Fruit fly (Drosophila melanogaster) whole organism, embryonic: Measurements from ENCODE around the gene Jhbp5.

Experiments used
- BEAF-32 ChIP-seq: fragments of 200-800 bp; sonication (Bioruptor generic); optimal IDR thresholded peaks from 3 replicates; lab custom pipeline; 2017; ENCODE audit warnings: missing biosample characterization, missing genetic modification characterization, mild to moderate bottlenecking, moderate library complexity, missing genetic modification reagents
- CG10147 ChIP-seq: fragments of 200-800 bp; sonication (Bioruptor generic); optimal IDR thresholded peaks from 2 replicates; lab custom pipeline; 2019; ENCODE audit warnings: missing biosample characterization, mild to moderate bottlenecking, missing genetic modification characterization, moderate library complexity
- CG11398 ChIP-seq: fragments of 200-800 bp; sonication (Bioruptor generic); optimal IDR thresholded peaks from 2 replicates; lab custom pipeline; 2016; ENCODE audit warnings: missing biosample characterization, missing genetic modification characterization
- CG11504 ChIP-seq: fragments of 200-800 bp; sonication (Bioruptor generic); optimal IDR thresholded peaks from 3 replicates; lab custom pipeline; 2019; ENCODE audit warnings: missing biosample characterization, mild to moderate bottlenecking, missing genetic modification characterization, moderate library complexity
- CG12104 ChIP-seq: fragments of 200-800 bp; sonication (Bioruptor generic); optimal IDR thresholded peaks from 3 replicates; lab custom pipeline; 2016; ENCODE audit warnings: missing biosample characterization, missing genetic modification characterization
- CG12219 ChIP-seq: fragments of 200-800 bp; sonication (Bioruptor generic); optimal IDR thresholded peaks from 3 replicates; lab custom pipeline; 2018; ENCODE audit warnings: missing biosample characterization, mild to moderate bottlenecking, missing genetic modification characterization
- CG12942 ChIP-seq: fragments of 200-800 bp; sonication (Bioruptor generic); optimal IDR thresholded peaks from 3 replicates; lab custom pipeline; 2016; ENCODE audit warnings: missing biosample characterization, missing genetic modification characterization
- CG13296 ChIP-seq: fragments of 200-800 bp; sonication (Bioruptor generic); optimal IDR thresholded peaks from 3 replicates; lab custom pipeline; 2018; ENCODE audit warnings: missing biosample characterization, mild to moderate bottlenecking, missing genetic modification characterization
- CG15269 ChIP-seq: fragments of 200-800 bp; sonication (Bioruptor generic); optimal IDR thresholded peaks from 2 replicates; lab custom pipeline; 2018; ENCODE audit warnings: missing biosample characterization, mild to moderate bottlenecking, missing genetic modification characterization, moderate library complexity
- CG1602 ChIP-seq: fragments of 200-800 bp; sonication (Bioruptor generic); optimal IDR thresholded peaks from 3 replicates; lab custom pipeline; 2016; ENCODE audit warnings: missing biosample characterization, missing genetic modification characterization
- CG17612 ChIP-seq: fragments of 200-800 bp; sonication (Bioruptor generic); IDR thresholded peaks from 2 replicates; pipeline ENCODE4 v1.3.6; 2022; ENCODE audit warnings: missing biosample characterization, missing genetic modification characterization
- CG18476 ChIP-seq: fragments of 200-800 bp; sonication (Bioruptor generic); optimal IDR thresholded peaks from 2 replicates; lab custom pipeline; 2016; ENCODE audit warnings: missing biosample characterization, mild to moderate bottlenecking, missing genetic modification characterization
- CG30020 ChIP-seq: fragments of 200-800 bp; optimal IDR thresholded peaks from 2 replicates; lab custom pipeline; 2019; ENCODE audit warnings: missing biosample characterization, mild to moderate bottlenecking, missing genetic modification characterization, moderate library complexity
- CG32767 ChIP-seq: fragments of 200-800 bp; sonication (Bioruptor generic); IDR thresholded peaks from 2 replicates; pipeline ENCODE4 v1.3.6; 2022; ENCODE audit warnings: missing biosample characterization, missing genetic modification characterization
- CG5953 ChIP-seq: fragments of 200-800 bp; sonication (Bioruptor generic); IDR thresholded peaks from 2 replicates; pipeline ENCODE4 v1.3.6; 2022; ENCODE audit warnings: missing biosample characterization, missing genetic modification characterization
- CG7928 ChIP-seq: fragments of 200-800 bp; sonication (Bioruptor generic); optimal IDR thresholded peaks from 2 replicates; lab custom pipeline; 2017; ENCODE audit warnings: missing biosample characterization, mild to moderate bottlenecking, missing genetic modification characterization
- CG8290 ChIP-seq, 3 experiments: fragments of 200-800 bp; sonication (Bioruptor generic); optimal IDR thresholded peaks; 2 replicates each; lab custom pipeline; 2016 to 2019; ENCODE audit warnings: missing biosample characterization in 3 of 3, missing genetic modification characterization in 3 of 3, mild to moderate bottlenecking in 2 of 3, moderate library complexity in 1 of 3
- CG8924 ChIP-seq: fragments of 200-800 bp; optimal IDR thresholded peaks from 3 replicates; lab custom pipeline; 2019; ENCODE audit warnings: missing biosample characterization, mild to moderate bottlenecking, missing genetic modification characterization, moderate library complexity
- CG8944 ChIP-seq: fragments of 200-800 bp; sonication (Bioruptor generic); optimal IDR thresholded peaks from 3 replicates; lab custom pipeline; 2016; ENCODE audit warnings: missing biosample characterization, missing genetic modification characterization
- CG9437 ChIP-seq: fragments of 200-800 bp; sonication (Bioruptor generic); optimal IDR thresholded peaks from 2 replicates; lab custom pipeline; 2018; ENCODE audit warnings: missing biosample characterization, mild to moderate bottlenecking, missing genetic modification characterization
- Chrac-16 ChIP-seq: fragments of 200-800 bp; sonication (Bioruptor generic); optimal IDR thresholded peaks from 3 replicates; lab custom pipeline; 2016; ENCODE audit warnings: missing biosample characterization, missing genetic modification characterization
- CoRest ChIP-seq: fragments of 200-800 bp; sonication (Bioruptor generic); optimal IDR thresholded peaks from 3 replicates; lab custom pipeline; 2018; ENCODE audit warnings: missing biosample characterization, mild to moderate bottlenecking, missing genetic modification characterization, moderate library complexity
- D19A ChIP-seq: fragments of 200-800 bp; optimal IDR thresholded peaks from 3 replicates; lab custom pipeline; 2019; ENCODE audit warnings: missing biosample characterization, mild to moderate bottlenecking, missing genetic modification characterization, moderate library complexity
- Eip74EF ChIP-seq, 2 experiments: fragments of 200-800 bp in 1 of 2; fragments of >200 bp in 1 of 2; sonication (Bioruptor generic) in 1 of 2; optimal IDR thresholded peaks; 2 replicates each; lab custom pipeline; 2017 to 2019; ENCODE audit warnings: missing biosample characterization in 2 of 2, missing genetic modification characterization in 2 of 2, mild to moderate bottlenecking in 1 of 2, moderate library complexity in 1 of 2
- HLH3B ChIP-seq: fragments of 200-800 bp; sonication (Bioruptor generic); IDR thresholded peaks from 2 replicates; pipeline ENCODE4 v1.3.6; 2022; ENCODE audit warnings: missing biosample characterization, missing genetic modification characterization
- Hr39 ChIP-seq: fragments of >200 bp; optimal IDR thresholded peaks from 2 replicates; lab custom pipeline; 2017
- NC2β ChIP-seq: fragments of 200-800 bp; sonication (Bioruptor generic); optimal IDR thresholded peaks from 2 replicates; lab custom pipeline; 2016; ENCODE audit warnings: missing biosample characterization, missing genetic modification characterization
- NfI ChIP-seq: fragments of 200-800 bp; sonication (Bioruptor generic); optimal IDR thresholded peaks from 3 replicates; lab custom pipeline; 2018; ENCODE audit warnings: missing biosample characterization, mild to moderate bottlenecking, missing genetic modification characterization, moderate library complexity
- Sry-β ChIP-seq: fragments of 200-800 bp; sonication (Bioruptor generic); optimal IDR thresholded peaks from 2 replicates; lab custom pipeline; 2018; ENCODE audit warnings: missing biosample characterization, mild to moderate bottlenecking, missing genetic modification characterization, moderate library complexity
- Tbp ChIP-seq: fragments of >200 bp; optimal IDR thresholded peaks from 2 replicates; lab custom pipeline; 2018; ENCODE audit warnings: missing biosample characterization, missing genetic modification characterization
- Usf ChIP-seq: fragments of 200-800 bp; sonication (Bioruptor generic); optimal IDR thresholded peaks from 2 replicates; lab custom pipeline; 2017; ENCODE audit warnings: missing genotype, missing biosample characterization, missing genetic modification characterization
- ash1 ChIP-seq: fragments of 200-800 bp; sonication (Bioruptor generic); optimal IDR thresholded peaks from 2 replicates; lab custom pipeline; 2018; ENCODE audit warnings: missing biosample characterization, mild to moderate bottlenecking, missing genetic modification characterization
- cad ChIP-seq: fragments of >200 bp; optimal IDR thresholded peaks from 2 replicates; lab custom pipeline; 2017; ENCODE audit warnings: missing biosample characterization, missing genetic modification characterization
- chn ChIP-seq: fragments of 200-800 bp; sonication (Bioruptor generic); optimal IDR thresholded peaks from 2 replicates; lab custom pipeline; 2016; ENCODE audit warnings: missing biosample characterization, missing genetic modification characterization
- croc ChIP-seq: fragments of 200-800 bp; sonication (Bioruptor generic); conservative IDR thresholded peaks from 3 replicates; pipeline ENCODE4 v1.3.6; 2022; ENCODE audit warnings: missing biosample characterization, missing genetic modification characterization
- dimm ChIP-seq: fragments of 200-800 bp; sonication (Bioruptor generic); IDR thresholded peaks from 2 replicates; pipeline ENCODE4 v1.3.6; 2022; ENCODE audit warnings: missing biosample characterization, missing genetic modification characterization
- exex ChIP-seq: fragments of 200-800 bp; sonication (Bioruptor generic); optimal IDR thresholded peaks from 4 replicates; lab custom pipeline; 2018; ENCODE audit warnings: missing biosample characterization, mild to moderate bottlenecking, missing genetic modification characterization, moderate library complexity
- hth ChIP-seq: fragments of >200 bp; optimal IDR thresholded peaks from 2 replicates; lab custom pipeline; 2017; ENCODE audit warnings: inconsistent platforms
- ind ChIP-seq: fragments of 200-800 bp; sonication (Bioruptor generic); optimal IDR thresholded peaks from 3 replicates; lab custom pipeline; 2016; ENCODE audit warnings: missing biosample characterization, missing genetic modification characterization
- lbe ChIP-seq: fragments of 200-800 bp; sonication (Bioruptor generic); optimal IDR thresholded peaks from 2 replicates; lab custom pipeline; 2016; ENCODE audit warnings: missing biosample characterization, mild to moderate bottlenecking, missing genetic modification characterization
- oc ChIP-seq: fragments of 200-800 bp; sonication (Bioruptor generic); optimal IDR thresholded peaks from 2 replicates; lab custom pipeline; 2018; ENCODE audit warnings: missing biosample characterization, mild to moderate bottlenecking, missing genetic modification characterization, moderate library complexity
- otp ChIP-seq: fragments of 200-800 bp; sonication (Bioruptor generic); IDR thresholded peaks from 3 replicates; pipeline ENCODE4, ENCODE4 v1.3.6; 2022; ENCODE audit warnings: missing biosample characterization, missing genetic modification characterization
- pros ChIP-seq: fragments of 200-800 bp; sonication (Bioruptor generic); optimal IDR thresholded peaks from 3 replicates; lab custom pipeline; 2019; ENCODE audit warnings: missing biosample characterization, mild to moderate bottlenecking, missing genetic modification characterization, moderate library complexity
- sob ChIP-seq: fragments of 200-800 bp; sonication (Bioruptor generic); IDR thresholded peaks from 2 replicates; pipeline ENCODE4 v1.3.6; 2022; ENCODE audit warnings: missing biosample characterization, missing genetic modification characterization
- sqz ChIP-seq: fragments of 200-800 bp; sonication (Bioruptor generic); optimal IDR thresholded peaks from 3 replicates; lab custom pipeline; 2018; ENCODE audit warnings: missing biosample characterization, mild to moderate bottlenecking, missing genetic modification characterization
- sug ChIP-seq: fragments of 200-800 bp; optimal IDR thresholded peaks from 2 replicates; lab custom pipeline; 2019; ENCODE audit warnings: missing biosample characterization, mild to moderate bottlenecking, missing genetic modification characterization, moderate library complexity
- twi ChIP-seq: fragments of 200-800 bp; optimal IDR thresholded peaks from 2 replicates; lab custom pipeline; 2019; ENCODE audit warnings: missing biosample characterization, mild to moderate bottlenecking, missing genetic modification characterization, moderate library complexity
- tx ChIP-seq: fragments of 200-800 bp; sonication (Bioruptor generic); optimal IDR thresholded peaks from 2 replicates; lab custom pipeline; 2016; ENCODE audit warnings: missing biosample characterization, missing genetic modification characterization
- zen2 ChIP-seq: fragments of 200-800 bp; sonication (Bioruptor generic); IDR thresholded peaks from 3 replicates; pipeline ENCODE4 v1.3.6; 2022; ENCODE audit warnings: missing biosample characterization, missing genetic modification characterization; ENCODE audit not compliant: partially characterized antibody
- zfh1 ChIP-seq: fragments of 200-800 bp; sonication (Bioruptor generic); IDR thresholded peaks from 3 replicates; pipeline ENCODE4 v1.3.6; 2022; ENCODE audit warnings: missing biosample characterization, missing genetic modification characterization
- zfh2 ChIP-seq: fragments of 200-800 bp; sonication (Bioruptor generic); optimal IDR thresholded peaks from 2 replicates; lab custom pipeline; 2016; ENCODE audit warnings: missing biosample characterization, missing genetic modification characterization

The Jhbp5 gene

dm6 chr3R:16049369-16049768 lies 3.4 kb upstream of the Jhbp5 start, which contains the start of the genes IKKbeta and CG5013 (continued):
- TF ChIP-seq zfh2 (GFP tag; lab: Kevin White, UChicago), result peak; percentile 79
- TF ChIP-seq zfh1 (GFP tag; lab: Robert Waterston, UW), result 0 out of 3 replicates have a peak, but pooled peaks have one; percentile 34
- no peak for TF ChIP-seq hth (lab: Kevin White, UChicago)
- TF ChIP-seq sug (tag; lab: Kevin White, UChicago), result no peak
- TF ChIP-seq Tbp, result no peak
- TF ChIP-seq CG8944, result no peak
- TF ChIP-seq CG32767 (GFP tag; lab: Robert Waterston, UW), result 0 out of 2 replicates have a peak, but pooled peaks have one; percentile 20
- TF ChIP-seq ash1 (GFP tag; lab: Kevin White, UChicago), result no peak
- TF ChIP-seq sqz (GFP tag; lab: Kevin White, UChicago), result no peak
- peak; percentile 49 for TF ChIP-seq ind
- peak; percentile 89 for TF ChIP-seq BEAF-32 (GFP tag; lab: Kevin White, UChicago)
- TF ChIP-seq NC2β (GFP tag; lab: Kevin White, UChicago), result peak; percentile 50
- TF ChIP-seq CG8290 (GFP tag; optimal IDR thresholded peaks at IDR 0.05; lab: Kevin White, UChicago), result no peak
- peak in 1 of 2 experiments; percentile 55 for TF ChIP-seq CG8290 (tag; optimal IDR thresholded peaks at IDR 0.05; lab: Kevin White, UChicago)
- TF ChIP-seq tx (GFP tag; lab: Kevin White, UChicago), result peak; percentile 63
- TF ChIP-seq CG11504, result peak; percentile 53
- TF ChIP-seq CG18476 (GFP tag; lab: Kevin White, UChicago), result no peak
- TF ChIP-seq dimm (GFP tag; lab: Robert Waterston, UW), result no peak
- peak; percentile 8 for TF ChIP-seq NfI (GFP tag; lab: Kevin White, UChicago)
- TF ChIP-seq pros (GFP tag; lab: Kevin White, UChicago), result no peak
- no peak for TF ChIP-seq lbe
- TF ChIP-seq chn (GFP tag; lab: Kevin White, UChicago), result peak; percentile 63
- TF ChIP-seq CG12219, result no peak
- TF ChIP-seq exex, result no peak
- TF ChIP-seq cad, result no peak
- no peak for TF ChIP-seq croc (GFP tag; lab: Robert Waterston, UW)
- TF ChIP-seq zen2 (GFP tag; lab: Robert Waterston, UW), result peak; percentile 61; the same call in 1 of the 3 replicates
- peak; percentile 33; the same call in 1 of the 2 replicates for TF ChIP-seq HLH3B (GFP tag; lab: Robert Waterston, UW)
- no peak for TF ChIP-seq Usf (GFP tag; lab: Kevin White, UChicago)
- TF ChIP-seq Eip74EF (GFP tag; optimal IDR thresholded peaks at IDR 0.05; lab: Kevin White, UChicago), result no peak
- TF ChIP-seq CG30020 (tag; lab: Kevin White, UChicago), result peak; percentile 67
- TF ChIP-seq CG17612 (GFP tag; lab: Robert Waterston, UW), result no peak
- peak; percentile 21 for TF ChIP-seq CG11398 (GFP tag; lab: Kevin White, UChicago)
- TF ChIP-seq oc (tag; lab: Kevin White, UChicago), result no peak
- peak; percentile 53 for TF ChIP-seq CG12942 (GFP tag; lab: Kevin White, UChicago)
- TF ChIP-seq otp, result no peak
- TF ChIP-seq CG13296, result no peak
- TF ChIP-seq CG1602 (GFP tag; lab: Kevin White, UChicago), result peak; percentile 0
- peak; percentile 63 for TF ChIP-seq CoRest (tag; lab: Kevin White, UChicago)
- peak; percentile 46 for TF ChIP-seq Chrac-16 (GFP tag; lab: Kevin White, UChicago)
- TF ChIP-seq CG7928 (GFP tag; lab: Kevin White, UChicago), result no peak
- peak; percentile 37 for TF ChIP-seq CG12104
- peak; percentile 26 for TF ChIP-seq twi (tag; lab: Kevin White, UChicago)
- no peak for TF ChIP-seq CG9437 (GFP tag; lab: Kevin White, UChicago)
- no peak for TF ChIP-seq CG15269 (tag; lab: Kevin White, UChicago)
- no peak for TF ChIP-seq Hr39 (lab: Kevin White, UChicago)
- TF ChIP-seq D19A (tag; lab: Kevin White, UChicago), result peak; percentile 21
- TF ChIP-seq CG8924, result peak; percentile 37
- TF ChIP-seq Sry-β, result peak; percentile 5
- peak; percentile 70 for TF ChIP-seq sob (GFP tag; lab: Robert Waterston, UW)
- no peak for TF ChIP-seq CG5953
- peak; percentile 50 for TF ChIP-seq CG10147 (GFP tag; lab: Kevin White, UChicago)
